Fruit fly (Drosophila melanogaster) whole organism, prepupa: ENCODE data around the gene ND-B17.

Experiments
- CG4318 ChIP-seq: fragments of 200-800 bp; sonication (Bioruptor generic); optimal IDR thresholded peaks from 3 replicates; lab custom pipeline; 2017; ENCODE audit warnings: missing biosample characterization, mild to moderate bottlenecking, missing genetic modification characterization
- CG6163 ChIP-seq: fragments of 200-800 bp; sonication (Bioruptor generic); IDR thresholded peaks from 3 replicates; pipeline ENCODE4 v1.3.6; 2022; ENCODE audit warnings: missing biosample characterization, missing genetic modification characterization
- CG6276 ChIP-seq: fragments of 200-800 bp; sonication (Bioruptor generic); optimal IDR thresholded peaks from 2 replicates; lab custom pipeline; 2017; ENCODE audit warnings: missing biosample characterization, mild to moderate bottlenecking, missing genetic modification characterization
- Eip75B ChIP-seq: fragments of 200-800 bp; sonication (Bioruptor generic); optimal IDR thresholded peaks from 3 replicates; lab custom pipeline; 2016; ENCODE audit warnings: missing biosample characterization, missing genetic modification characterization
- Lpt ChIP-seq: fragments of 200-800 bp; sonication (Bioruptor generic); optimal IDR thresholded peaks from 3 replicates; lab custom pipeline; 2016; ENCODE audit warnings: missing biosample characterization, missing genetic modification characterization
- cyc ChIP-seq: fragments of 200-800 bp; sonication (Bioruptor generic); optimal IDR thresholded peaks from 3 replicates; lab custom pipeline; 2016; ENCODE audit warnings: missing biosample characterization, missing genetic modification characterization
- dac ChIP-seq: fragments of 200-800 bp; sonication (Bioruptor generic); optimal IDR thresholded peaks from 2 replicates; lab custom pipeline; 2017; ENCODE audit warnings: missing biosample characterization, mild to moderate bottlenecking, missing genetic modification characterization
- eg ChIP-seq: fragments of 200-800 bp; sonication (Bioruptor generic); IDR thresholded peaks from 3 replicates; pipeline ENCODE4 v1.3.6; 2022; ENCODE audit warnings: missing biosample characterization, missing genetic modification characterization
- topi ChIP-seq: fragments of 200-800 bp; sonication (Bioruptor generic); optimal IDR thresholded peaks from 3 replicates; lab custom pipeline; 2016; ENCODE audit warnings: missing biosample characterization, missing genetic modification characterization

- no peak for TF ChIP-seq eg
- peak; percentile 81 for TF ChIP-seq CG6163 (GFP tag; lab: Robert Waterston, UW)
- TF ChIP-seq dac (GFP tag; lab: Kevin White, UChicago): no peak
- peak; percentile 48 for TF ChIP-seq cyc (GFP tag; lab: Kevin White, UChicago)
- peak; percentile 95 for TF ChIP-seq Eip75B (GFP tag; lab: Kevin White, UChicago)
- TF ChIP-seq topi (GFP tag; lab: Kevin White, UChicago): peak; percentile 45
- TF ChIP-seq CG6276 (GFP tag; lab: Kevin White, UChicago): no peak
- peak; percentile 69 for TF ChIP-seq Lpt (GFP tag; lab: Kevin White, UChicago)
- peak; percentile 12 for TF ChIP-seq CG4318
Measured at dm6 chr2L:15743578-15743977, 7.3 kb downstream of the ND-B17 start.
